Worm (Caenorhabditis elegans): Measurements from ENCODE around the gene C24D10.5.
A peak's percentile ranks its signal among the peaks of the same experiment; 100 is the strongest.

Gene C24D10.5

ce11 chrIV:5103229-5103894 is 46.5 kb upstream of the C24D10.5 start, which contains the start of gene C02B10.3:
TSS of gene C02B10.3 (minus strand) at chrIV:5103279.
- no peak for TF ChIP-seq lin-15B (tag; optimal IDR thresholded peaks at IDR 0.05)
- TF ChIP-seq ztf-11 (tag; optimal IDR thresholded peaks at IDR 0.05): no peak
- peak; percentile 19 for TF ChIP-seq nhr-11 (tag; optimal IDR thresholded peaks at IDR 0.05)
- peak in 1 of 2 experiments; percentile 56 for TF ChIP-seq mdl-1 (tag; optimal IDR thresholded peaks at IDR 0.05)
- peak; percentile 68 for TF ChIP-seq fkh-10 (GFP tag; optimal IDR thresholded peaks at IDR 0.05)
- no peak for TF ChIP-seq nhr-28 (tag; optimal IDR thresholded peaks at IDR 0.05)
- TF ChIP-seq hmg-1.1 (GFP tag; IDR thresholded peaks at IDR 0.05): peak; percentile 49; the same call in 1 of the 2 replicates
- no peak for TF ChIP-seq snpc-1.2 (GFP tag; IDR thresholded peaks at IDR 0.05)
- TF ChIP-seq F10B5.3 (tag; optimal IDR thresholded peaks at IDR 0.05): no peak
- TF ChIP-seq madf-9 (GFP tag; conservative IDR thresholded peaks at IDR 0.05): no peak
- TF ChIP-seq dmd-6 (GFP tag; IDR thresholded peaks at IDR 0.05): no peak
- TF ChIP-seq mxl-3 (GFP tag; optimal IDR thresholded peaks at IDR 0.05): no peak
- no peak for TF ChIP-seq ceh-62 (tag; optimal IDR thresholded peaks at IDR 0.05)
- TF ChIP-seq daf-16 (GFP tag; optimal IDR thresholded peaks at IDR 0.05): no peak
- no peak for TF ChIP-seq daf-16 (tag; optimal IDR thresholded peaks at IDR 0.05)
- peak; percentile 86 for TF ChIP-seq aha-1 (tag)
- TF ChIP-seq lin-39 (tag; optimal IDR thresholded peaks at IDR 0.05): no peak
- no peak for TF ChIP-seq zfp-2 (tag; optimal IDR thresholded peaks at IDR 0.05)
- TF ChIP-seq lin-1 (GFP tag; IDR thresholded peaks at IDR 0.05): no peak
- TF ChIP-seq mes-2 (tag; optimal IDR thresholded peaks at IDR 0.05; ENCODE audit: poor library complexity, severe bottlenecking): no peak
- TF ChIP-seq spr-1 (tag; optimal IDR thresholded peaks at IDR 0.05): no peak
- TF ChIP-seq saeg-2 (GFP tag; IDR thresholded peaks at IDR 0.05): no peak
- peak; percentile 60; the same call in 1 of the 2 replicates for TF ChIP-seq ctbp-1 (GFP tag; IDR thresholded peaks at IDR 0.05)
- TF ChIP-seq dmd-8 (GFP tag; IDR thresholded peaks at IDR 0.05): no peak
- TF ChIP-seq Y75B8A.6 (GFP tag; IDR thresholded peaks at IDR 0.05): no peak
- no peak for TF ChIP-seq Y48G9A.11 (GFP tag; IDR thresholded peaks at IDR 0.05)
- TF ChIP-seq nhr-102 (tag; optimal IDR thresholded peaks at IDR 0.05): no peak
- peak in 1 of 2 experiments; percentile 81 for TF ChIP-seq unc-62 (GFP tag; optimal IDR thresholded peaks at IDR 0.05 in 1 of 2)
- no peak for TF ChIP-seq unc-62 (tag; optimal IDR thresholded peaks at IDR 0.05)
- TF ChIP-seq lim-7 (GFP tag; IDR thresholded peaks at IDR 0.05): no peak
- peak; percentile 66 for TF ChIP-seq rbr-2 (tag; optimal IDR thresholded peaks at IDR 0.05)
- no peak for TF ChIP-seq nhr-77 (tag; optimal IDR thresholded peaks at IDR 0.05)
- no peak for TF ChIP-seq lir-3 (tag; optimal IDR thresholded peaks at IDR 0.05)
- TF ChIP-seq zip-2 (tag; optimal IDR thresholded peaks at IDR 0.05): no peak
- peak; percentile 38 for TF ChIP-seq mep-1 (tag; optimal IDR thresholded peaks at IDR 0.05)
- TF ChIP-seq ZK337.2 (GFP tag; IDR thresholded peaks at IDR 0.05): no peak
- TF ChIP-seq ceh-32 (tag; optimal IDR thresholded peaks at IDR 0.05; ENCODE audit: poor library complexity): no peak
- no peak for TF ChIP-seq duxl-1 (tag; optimal IDR thresholded peaks at IDR 0.05; ENCODE audit: poor library complexity)
- TF ChIP-seq unc-39 (tag; optimal IDR thresholded peaks at IDR 0.05): no peak
- no peak for TF ChIP-seq hif-1 (tag; optimal IDR thresholded peaks at IDR 0.05)
- TF ChIP-seq zfp-3 (GFP tag; conservative IDR thresholded peaks at IDR 0.05): no peak
- TF ChIP-seq spr-3 (GFP tag; optimal IDR thresholded peaks at IDR 0.05): no peak
- TF ChIP-seq mxl-2 (GFP tag; conservative IDR thresholded peaks at IDR 0.05): no peak
- no peak for TF ChIP-seq fos-1 (tag; optimal IDR thresholded peaks at IDR 0.05)
- TF ChIP-seq ZK546.5 (tag; optimal IDR thresholded peaks at IDR 0.05): no peak
- TF ChIP-seq zag-1 (tag; optimal IDR thresholded peaks at IDR 0.05): no peak
- TF ChIP-seq ceh-44 (GFP tag; IDR thresholded peaks at IDR 0.05): no peak
- TF ChIP-seq lsy-2 (tag; optimal IDR thresholded peaks at IDR 0.05): peak in 1 of 2 experiments; percentile 60
